Worm (Caenorhabditis elegans) whole organism, mixed stage, embryonic: ENCODE data around the gene Y17G9B.11.

Experiments used
- M03D4.4 ChIP-seq: sonication (generic microtip); optimal IDR thresholded peaks from 2 replicates; lab custom pipeline; 2017; ENCODE audit warnings: mild to moderate bottlenecking, missing genetic modification characterization, missing compliant biosample characterization
- bed-3 ChIP-seq: fragments of 200-800 bp; sonication (Bioruptor generic); optimal IDR thresholded peaks from 3 replicates; lab custom pipeline; 2018; ENCODE audit warnings: mild to moderate bottlenecking, missing genetic modification characterization, moderate library complexity, missing compliant biosample characterization
- blmp-1 ChIP-seq: fragments of 150-350 bp; optimal IDR thresholded peaks from 2 replicates; lab custom pipeline; 2014; ENCODE audit warnings: missing biosample characterization, missing genetic modification characterization
- ceh-39 ChIP-seq: fragments of 150-350 bp; optimal IDR thresholded peaks from 2 replicates; lab custom pipeline; 2014; ENCODE audit warnings: missing biosample characterization, missing genetic modification characterization
- ceh-83 ChIP-seq: fragments of 200-800 bp; sonication (Bioruptor generic); optimal IDR thresholded peaks from 2 replicates; lab custom pipeline; 2018; ENCODE audit warnings: mild to moderate bottlenecking, missing genetic modification characterization, missing compliant biosample characterization
- ces-1 ChIP-seq: fragments of 150-350 bp; optimal IDR thresholded peaks from 2 replicates; lab custom pipeline; 2014; ENCODE audit warnings: missing biosample characterization, missing genetic modification reagents, missing genetic modification characterization
- cnd-1 ChIP-seq: fragments of 200-800 bp; sonication (Bioruptor generic); optimal IDR thresholded peaks from 2 replicates; lab custom pipeline; 2018; ENCODE audit warnings: mild to moderate bottlenecking, missing genetic modification characterization, missing compliant biosample characterization
- drap-1 ChIP-seq: fragments of 200-800 bp; sonication (Bioruptor generic); optimal IDR thresholded peaks from 3 replicates; lab custom pipeline; 2018; ENCODE audit warnings: mild to moderate bottlenecking, missing genetic modification characterization, missing compliant biosample characterization
- elt-1 ChIP-seq: sonication (generic microtip); optimal IDR thresholded peaks from 2 replicates; lab custom pipeline; 2017; ENCODE audit warnings: missing genetic modification characterization, mild to moderate bottlenecking, missing compliant biosample characterization, antibody characterized with exemption, moderate library complexity, borderline replicate concordance; ENCODE audit not compliant: insufficient read depth
- flh-1 ChIP-seq: fragments of 200-800 bp; sonication (Bioruptor generic); optimal IDR thresholded peaks from 2 replicates; lab custom pipeline; 2018; ENCODE audit warnings: mild to moderate bottlenecking, missing genetic modification characterization, moderate library complexity, missing compliant biosample characterization
- ham-2 ChIP-seq: fragments of 200-800 bp; sonication (Bioruptor generic); optimal IDR thresholded peaks from 2 replicates; lab custom pipeline; 2018; ENCODE audit warnings: mild to moderate bottlenecking, missing genetic modification characterization, missing compliant biosample characterization
- lin-13 ChIP-seq: fragments of 150-350 bp; optimal IDR thresholded peaks from 2 replicates; lab custom pipeline; 2014; ENCODE audit warnings: missing biosample characterization, missing genetic modification characterization
- lin-32 ChIP-seq: fragments of 200-800 bp; sonication (Bioruptor generic); optimal IDR thresholded peaks from 2 replicates; lab custom pipeline; 2018; ENCODE audit warnings: mild to moderate bottlenecking, missing genetic modification characterization, missing compliant biosample characterization
- lsy-2 ChIP-seq: fragments of 150-350 bp; optimal IDR thresholded peaks from 2 replicates; lab custom pipeline; 2014; ENCODE audit warnings: missing biosample characterization, missing genetic modification characterization
- mab-5 ChIP-seq: fragments of 150-350 bp; optimal IDR thresholded peaks from 2 replicates; lab custom pipeline; 2014; ENCODE audit warnings: missing biosample characterization, missing genetic modification characterization
- mep-1 ChIP-seq: fragments of 150-350 bp; optimal IDR thresholded peaks from 2 replicates; lab custom pipeline; 2017; ENCODE audit warnings: missing biosample characterization, missing genetic modification reagents, missing genetic modification characterization, inconsistent platforms
- mls-2 ChIP-seq: sonication (generic microtip); optimal IDR thresholded peaks from 2 replicates; lab custom pipeline; 2016; ENCODE audit warnings: mild to moderate bottlenecking, missing genetic modification characterization, moderate library complexity, missing compliant biosample characterization
- nhr-12 ChIP-seq: fragments of 150-350 bp; optimal IDR thresholded peaks from 2 replicates; lab custom pipeline; 2014; ENCODE audit warnings: missing biosample characterization, missing genetic modification characterization
- nhr-2 ChIP-seq: fragments of 150-350 bp; optimal IDR thresholded peaks from 2 replicates; lab custom pipeline; 2014; ENCODE audit warnings: missing biosample characterization, missing genetic modification characterization
- nhr-237 ChIP-seq: fragments of 150-350 bp; optimal IDR thresholded peaks from 2 replicates; lab custom pipeline; 2014; ENCODE audit warnings: missing biosample characterization, missing genetic modification characterization
- nhr-28 ChIP-seq: fragments of 150-350 bp; optimal IDR thresholded peaks from 2 replicates; lab custom pipeline; 2014; ENCODE audit warnings: missing biosample characterization, missing genetic modification characterization
- nhr-76 ChIP-seq: sonication (generic microtip); optimal IDR thresholded peaks from 2 replicates; lab custom pipeline; 2017; ENCODE audit warnings: missing biosample characterization, missing genetic modification characterization
- pha-4 ChIP-seq: fragments of 150-350 bp; optimal IDR thresholded peaks from 2 replicates; lab custom pipeline; 2018; ENCODE audit warnings: missing biosample characterization, missing genetic modification reagents, missing genetic modification characterization
- snpc-4 ChIP-seq: fragments of 150-350 bp; optimal IDR thresholded peaks from 2 replicates; lab custom pipeline; 2014; ENCODE audit warnings: missing biosample characterization, missing genetic modification characterization
- sptf-1 ChIP-seq: sonication (generic microtip); optimal IDR thresholded peaks from 2 replicates; lab custom pipeline; 2017; ENCODE audit warnings: mild to moderate bottlenecking, missing genetic modification characterization, moderate library complexity, missing compliant biosample characterization
- tbx-8 ChIP-seq: fragments of 200-800 bp; sonication (Bioruptor generic); optimal IDR thresholded peaks from 2 replicates; lab custom pipeline; 2018; ENCODE audit warnings: mild to moderate bottlenecking, missing genetic modification characterization, moderate library complexity, missing compliant biosample characterization
- unc-120 ChIP-seq: sonication (generic microtip); optimal IDR thresholded peaks from 2 replicates; lab custom pipeline; 2017; ENCODE audit warnings: missing genetic modification characterization, missing compliant biosample characterization; ENCODE audit not compliant: poor library complexity, severe bottlenecking
- unc-39 ChIP-seq: fragments of 150-350 bp; optimal IDR thresholded peaks from 2 replicates; lab custom pipeline; 2014; ENCODE audit warnings: missing biosample characterization, missing genetic modification characterization
- unc-62 ChIP-seq: fragments of 150-350 bp; optimal IDR thresholded peaks from 2 replicates; lab custom pipeline; 2014; ENCODE audit warnings: missing biosample characterization, missing genetic modification reagents, missing genetic modification characterization
- zip-8 ChIP-seq: fragments of 150-350 bp; optimal IDR thresholded peaks from 2 replicates; lab custom pipeline; 2014; ENCODE audit warnings: missing biosample characterization, missing genetic modification characterization
- ztf-11 ChIP-seq: fragments of 150-350 bp; optimal IDR thresholded peaks from 2 replicates; lab custom pipeline; 2014; ENCODE audit warnings: missing biosample characterization, missing genetic modification characterization

Y17G9B.11 gene

DNA sequence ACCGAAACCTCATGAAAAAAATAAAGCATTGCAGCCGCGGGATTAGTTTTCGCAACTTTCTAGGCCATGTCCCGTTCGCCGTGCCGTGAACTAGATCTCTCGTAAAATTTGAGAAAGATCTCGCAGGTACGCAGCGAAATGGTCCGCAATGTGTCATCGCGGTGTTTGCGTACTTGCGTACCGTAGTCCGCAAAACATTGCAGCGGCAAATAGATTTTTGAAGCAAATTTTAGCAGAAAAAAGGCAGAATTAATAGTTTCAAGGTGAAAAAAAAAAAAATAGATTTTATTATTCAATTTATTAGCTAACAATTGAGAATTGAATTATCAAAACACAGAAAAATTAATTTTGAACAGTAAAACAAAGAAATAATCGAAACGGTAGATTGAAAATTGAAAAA, 28.5 kb upstream of the Y17G9B.11 start:
- peak; percentile 16 for TF ChIP-seq ham-2 (GFP tag; lab: Kevin White, UChicago)
- TF ChIP-seq sptf-1 (tag; lab: Kevin White, UChicago): peak; percentile 67
- TF ChIP-seq nhr-237 (tag; lab: Kevin White, UChicago): peak; percentile 51
- TF ChIP-seq lsy-2 (tag; lab: Kevin White, UChicago): peak; percentile 94
- peak; percentile 36 for TF ChIP-seq ces-1 (GFP tag; lab: Kevin White, UChicago)
- peak; percentile 53 for TF ChIP-seq drap-1
- TF ChIP-seq cnd-1 (tag; lab: Kevin White, UChicago): peak; percentile 10
- TF ChIP-seq, all 35 proteins: peak for 7; not testable (repeated sequence) for 28

DNA sequence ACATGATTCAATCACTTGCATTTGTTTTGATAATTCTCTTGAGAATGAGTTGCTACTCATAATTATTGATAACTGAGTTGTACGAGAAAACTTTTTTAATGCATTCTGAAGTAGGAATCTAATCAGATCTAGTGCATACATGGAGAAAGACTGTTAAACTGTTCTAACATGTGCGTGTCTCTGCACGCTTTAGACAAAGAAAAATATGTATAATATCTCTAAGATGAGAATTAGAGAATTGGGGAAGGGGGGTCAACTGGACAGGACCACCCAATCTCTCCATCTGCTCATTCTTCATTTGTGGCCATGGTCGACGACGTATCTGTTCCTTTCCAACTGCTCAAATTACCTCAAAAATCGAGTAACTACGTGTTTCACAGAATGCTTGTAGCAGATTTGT, 19.1 kb upstream of the Y17G9B.11 start, which contains the start of gene fbxb-78:
Gene fbxb-78, plus strand, starts transcription at position 301 of the 400 bp plus-strand sequence.
- no peak for TF ChIP-seq drap-1
- TF ChIP-seq flh-1 (GFP tag; lab: Kevin White, UChicago): no peak
- no peak for TF ChIP-seq unc-39 (tag; lab: Kevin White, UChicago)
- no peak for TF ChIP-seq M03D4.4 (tag; lab: Kevin White, UChicago)
- TF ChIP-seq ceh-39 (tag; lab: Kevin White, UChicago): no peak
- TF ChIP-seq mab-5 (tag; lab: Kevin White, UChicago): no peak
- no peak for TF ChIP-seq snpc-4 (tag; lab: Kevin White, UChicago)
- no peak for TF ChIP-seq unc-62 (GFP tag; lab: Kevin White, UChicago)
- TF ChIP-seq elt-1 (tag; lab: Kevin White, UChicago): no peak
- no peak for TF ChIP-seq tbx-8
- TF ChIP-seq zip-8 (tag; lab: Kevin White, UChicago): no peak

DNA sequence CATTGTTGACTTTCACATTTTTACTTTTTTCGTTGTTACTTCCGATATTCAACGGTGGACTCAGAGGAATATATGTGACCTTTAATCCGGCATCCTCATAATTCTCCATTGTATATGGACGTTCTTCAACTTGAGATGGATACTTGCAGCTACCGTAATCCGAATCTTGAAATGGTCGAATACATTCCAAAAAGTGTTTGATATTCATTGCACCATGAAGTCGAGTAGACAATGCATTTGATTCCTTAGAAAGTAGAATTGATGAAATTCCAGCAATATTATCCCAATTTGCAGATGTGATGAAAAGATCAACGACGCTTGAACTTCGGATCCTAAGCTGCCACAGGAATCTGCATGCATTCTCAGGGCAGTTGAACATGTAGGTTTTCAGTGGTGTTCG, 13.9 kb upstream of the Y17G9B.11 start:
- no peak for TF ChIP-seq ham-2 (GFP tag; lab: Kevin White, UChicago)
- no peak for TF ChIP-seq snpc-4 (tag; lab: Kevin White, UChicago)
- no peak for TF ChIP-seq nhr-28 (tag; lab: Kevin White, UChicago)
- no peak for TF ChIP-seq unc-39 (tag; lab: Kevin White, UChicago)
- no peak for TF ChIP-seq tbx-8
- TF ChIP-seq mab-5 (tag; lab: Kevin White, UChicago): no peak
- TF ChIP-seq pha-4 (tag; lab: Kevin White, UChicago): no peak
- no peak for TF ChIP-seq sptf-1 (tag; lab: Kevin White, UChicago)
- TF ChIP-seq ceh-83 (GFP tag; lab: Kevin White, UChicago): no peak
- TF ChIP-seq bed-3 (GFP tag; lab: Kevin White, UChicago): no peak
- no peak for TF ChIP-seq unc-120
- no peak for TF ChIP-seq ceh-39 (tag; lab: Kevin White, UChicago)
- no peak for TF ChIP-seq nhr-2 (tag; lab: Kevin White, UChicago)
- TF ChIP-seq zip-8 (tag; lab: Kevin White, UChicago): no peak
- TF ChIP-seq lin-32 (GFP tag; lab: Kevin White, UChicago): no peak
- no peak for TF ChIP-seq mep-1 (tag; lab: Kevin White, UChicago)
- TF ChIP-seq nhr-237 (tag; lab: Kevin White, UChicago): no peak
- TF ChIP-seq ztf-11 (tag; lab: Kevin White, UChicago): no peak
- no peak for TF ChIP-seq mls-2 (tag; lab: Kevin White, UChicago)
- TF ChIP-seq blmp-1: no peak

DNA sequence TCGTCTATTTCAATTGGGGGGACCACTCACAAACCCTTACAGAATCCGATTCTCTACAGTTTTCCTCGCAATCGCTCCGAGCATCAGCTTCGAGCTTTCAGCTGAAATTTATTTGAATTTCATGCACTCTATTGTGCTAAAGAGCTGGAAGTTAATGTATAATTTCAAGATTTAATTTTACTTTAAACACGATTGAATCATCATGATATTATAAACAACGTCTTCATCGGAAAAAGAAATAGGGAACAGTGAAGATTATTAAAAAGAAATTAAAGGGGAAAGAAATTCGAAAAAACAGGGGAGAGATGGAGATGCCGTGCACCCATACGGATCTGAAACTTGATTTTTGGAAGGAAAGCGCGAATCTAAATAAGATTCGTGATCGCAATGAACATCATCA, 12.2 kb upstream of the Y17G9B.11 start, which contains the start of gene hoe-1:
Gene hoe-1, minus strand, starts transcription at position 101 of the 400 bp plus-strand sequence.
- TF ChIP-seq nhr-2 (tag; lab: Kevin White, UChicago) (no peak), ceh-39 (tag; lab: Kevin White, UChicago) (no peak), ces-1 (GFP tag; lab: Kevin White, UChicago) (no peak), elt-1 (tag; lab: Kevin White, UChicago) (no peak)

DNA sequence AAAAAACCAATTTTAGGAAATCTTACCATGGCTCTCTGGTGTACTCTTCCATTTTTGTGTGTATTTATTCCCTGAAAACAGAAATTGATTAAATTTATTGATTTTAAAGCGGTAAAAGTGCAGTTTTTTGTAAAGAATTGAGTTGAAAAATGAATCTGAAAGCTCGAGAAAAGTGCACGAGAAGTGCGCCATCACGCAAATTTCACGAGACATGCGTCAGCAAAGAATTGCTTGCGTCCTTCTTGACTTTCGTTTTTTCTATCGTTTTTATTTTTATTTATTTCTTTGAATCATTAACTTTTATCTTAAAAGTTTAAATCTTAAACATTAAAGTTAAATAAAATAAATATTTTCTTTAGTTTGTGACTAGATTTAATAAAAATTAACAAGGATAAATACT, 11.0 kb upstream of the Y17G9B.11 start, which contains the start of gene timm-17B.1:
Gene timm-17B.1, minus strand, starts transcription at position 71 of the 400 bp plus-strand sequence.
- no peak for TF ChIP-seq M03D4.4 (tag; lab: Kevin White, UChicago)
- no peak for TF ChIP-seq nhr-12
- TF ChIP-seq lin-13: peak; percentile 68
- TF ChIP-seq nhr-237 (tag; lab: Kevin White, UChicago): peak; percentile 33
- peak; percentile 49 for TF ChIP-seq ces-1 (GFP tag; lab: Kevin White, UChicago)
- TF ChIP-seq mab-5 (tag; lab: Kevin White, UChicago): no peak
- TF ChIP-seq cnd-1 (tag; lab: Kevin White, UChicago): no peak
- no peak for TF ChIP-seq ceh-39 (tag; lab: Kevin White, UChicago)
- TF ChIP-seq mep-1 (tag; lab: Kevin White, UChicago): peak; percentile 68
- peak; percentile 1 for TF ChIP-seq pha-4 (tag; lab: Kevin White, UChicago)
- TF ChIP-seq lsy-2 (tag; lab: Kevin White, UChicago): peak; percentile 83
- no peak for TF ChIP-seq nhr-76 (tag; lab: Kevin White, UChicago)
- TF ChIP-seq, all 35 proteins: peak for 6
